Fruit fly (Drosophila melanogaster): ENCODE data around the gene Tcs5.

The Tcs5 gene

DNA sequence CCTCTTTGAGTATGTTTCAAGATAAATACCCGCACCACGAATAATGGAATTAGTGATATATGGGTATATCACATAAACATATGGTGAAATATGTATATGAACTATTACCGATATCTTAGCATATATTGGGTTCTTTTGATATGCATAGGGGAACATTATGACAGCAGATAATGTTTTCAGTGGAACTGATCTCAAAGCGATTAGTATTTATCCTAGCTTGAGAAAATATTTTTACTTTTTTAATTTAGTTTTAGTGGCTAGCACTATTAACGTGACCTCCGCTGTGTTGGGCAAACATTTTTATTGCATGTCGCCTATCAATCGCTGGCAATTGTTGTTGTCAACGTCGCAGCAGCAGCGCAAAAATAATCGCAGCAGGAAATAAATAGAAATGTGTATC lies 49.2 kb upstream of the Tcs5 start (continued):
- peak; percentile 31 for TF ChIP-seq unpg (GFP tag; optimal IDR thresholded peaks at IDR 0.05)
- TF ChIP-seq bsh (GFP tag; optimal IDR thresholded peaks at IDR 0.05) = peak; percentile 33 to 53
- peak; percentile 1 for TF ChIP-seq CG12104 (GFP tag; optimal IDR thresholded peaks at IDR 0.05)
- TF ChIP-seq CG7839 (tag; optimal IDR thresholded peaks at IDR 0.05) = peak; percentile 43
- TF ChIP-seq CG13287 (GFP tag; IDR thresholded peaks at IDR 0.05; ENCODE audit: partially characterized antibody) = no peak
- no peak for TF ChIP-seq CG31365 (tag; optimal IDR thresholded peaks at IDR 0.05)
- no peak for TF ChIP-seq trem (tag; optimal IDR thresholded peaks at IDR 0.05)
- TF ChIP-seq row (GFP tag; IDR thresholded peaks at IDR 0.05) = peak; percentile 37; the same call in 1 of the 3 replicates
- no peak for TF ChIP-seq disco-r (GFP tag; optimal IDR thresholded peaks at IDR 0.05)
- TF ChIP-seq chif (GFP tag; optimal IDR thresholded peaks at IDR 0.05) = no peak
- TF ChIP-seq tup (GFP tag; optimal IDR thresholded peaks at IDR 0.05) = no peak
- peak in 1 of 3 experiments; percentile 27 for TF ChIP-seq lola (GFP tag; optimal IDR thresholded peaks at IDR 0.05)
- TF ChIP-seq nerfin-1 (tag; optimal IDR thresholded peaks at IDR 0.05) = no peak
- no peak for TF ChIP-seq ERR (GFP tag; optimal IDR thresholded peaks at IDR 0.05)
- TF ChIP-seq CG9727 (GFP tag; optimal IDR thresholded peaks at IDR 0.05) = peak; percentile 19
- TF ChIP-seq CG12391 (tag; optimal IDR thresholded peaks at IDR 0.05) = peak; percentile 28
- TF ChIP-seq D19B (GFP tag; optimal IDR thresholded peaks at IDR 0.05) = no peak
- peak; percentile 29 for TF ChIP-seq dmrt11E (tag; optimal IDR thresholded peaks at IDR 0.05)
- TF ChIP-seq CG7786 (GFP tag; optimal IDR thresholded peaks at IDR 0.05) = peak; percentile 1
- TF ChIP-seq CG17385 (GFP tag; optimal IDR thresholded peaks at IDR 0.05) = no peak
- no peak for TF ChIP-seq hkb (optimal IDR thresholded peaks at IDR 0.05)
- TF ChIP-seq hkb (GFP tag; IDR thresholded peaks at IDR 0.05) = 0 out of 2 replicates have a peak, but pooled peaks have one; percentile 14
- TF ChIP-seq trh (GFP tag; optimal IDR thresholded peaks at IDR 0.05) = no peak
- TF ChIP-seq mam (GFP tag; optimal IDR thresholded peaks at IDR 0.05) = peak; percentile 26
- no peak for TF ChIP-seq ro (GFP tag; IDR thresholded peaks at IDR 0.05)
- TF ChIP-seq CG1602 (GFP tag; optimal IDR thresholded peaks at IDR 0.05) = peak; percentile 18
- TF ChIP-seq D19A (tag; optimal IDR thresholded peaks at IDR 0.05) = no peak
- no peak for TF ChIP-seq CG17802 (tag; optimal IDR thresholded peaks at IDR 0.05)
- TF ChIP-seq CG9876 (GFP tag; optimal IDR thresholded peaks at IDR 0.05) = no peak
- no peak for TF ChIP-seq Atf3 (GFP tag; optimal IDR thresholded peaks at IDR 0.05)
- peak; percentile 0 for TF ChIP-seq CG9437 (GFP tag; optimal IDR thresholded peaks at IDR 0.05)
- TF ChIP-seq pan (optimal IDR thresholded peaks at IDR 0.05) = no peak
- no peak for TF ChIP-seq pan (GFP tag; optimal IDR thresholded peaks at IDR 0.05 in 1 of 2, IDR thresholded peaks at IDR 0.05 in 1 of 2)
- TF ChIP-seq twi (tag; optimal IDR thresholded peaks at IDR 0.05) = peak; percentile 34
- TF ChIP-seq NK7.1 (GFP tag; optimal IDR thresholded peaks at IDR 0.05) = peak; percentile 8
- TF ChIP-seq sens (GFP tag) = peak; percentile 68
- TF ChIP-seq ci (GFP tag; IDR thresholded peaks at IDR 0.05) = 0 out of 3 replicates have a peak, but pooled peaks have one; percentile 30
- no peak for TF ChIP-seq ara (GFP tag; IDR thresholded peaks at IDR 0.05)
- peak; percentile 58; the same call in 1 of the 2 replicates for TF ChIP-seq slbo (GFP tag; IDR thresholded peaks at IDR 0.05)
- TF ChIP-seq sug (tag; optimal IDR thresholded peaks at IDR 0.05) = no peak
- TF ChIP-seq Dip3 (GFP tag; optimal IDR thresholded peaks at IDR 0.05) = peak; percentile 32
- TF ChIP-seq Hmr (GFP tag; optimal IDR thresholded peaks at IDR 0.05) = no peak
- TF ChIP-seq NFAT (GFP tag; IDR thresholded peaks at IDR 0.05) = no peak
- TF ChIP-seq Hr51 (GFP tag; optimal IDR thresholded peaks at IDR 0.05) = peak in 1 of 2 experiments; percentile 39
- TF ChIP-seq CG2889 (GFP tag; IDR thresholded peaks at IDR 0.05) = no peak
- TF ChIP-seq maf-S (GFP tag; optimal IDR thresholded peaks at IDR 0.05) = no peak
- no peak for TF ChIP-seq sima (GFP tag; optimal IDR thresholded peaks at IDR 0.05)
- TF ChIP-seq CG8924 (tag; optimal IDR thresholded peaks at IDR 0.05) = peak; percentile 20
- peak; percentile 49 for TF ChIP-seq CG2120 (GFP tag; optimal IDR thresholded peaks at IDR 0.05)
- peak; percentile 16 for TF ChIP-seq Sox100B (GFP tag; optimal IDR thresholded peaks at IDR 0.05)
- no peak for TF ChIP-seq bab2 (GFP tag; optimal IDR thresholded peaks at IDR 0.05)

Measured in whole organism, embryonic.